Fruit fly (Drosophila melanogaster) Kc167 (cell line): ENCODE measurements around the gene gish.

Experiments
- Sin3A ChIP-seq: fragments of >200 bp; optimal IDR thresholded peaks from 2 replicates; lab custom pipeline; 2018; ENCODE audit warnings: missing external identifiers
- h ChIP-seq: fragments of >200 bp; optimal IDR thresholded peaks from 3 replicates; lab custom pipeline; 2018; ENCODE audit warnings: missing external identifiers
- insv ChIP-seq: fragments of >200 bp; optimal IDR thresholded peaks from 3 replicates; lab custom pipeline; 2018; ENCODE audit warnings: missing external identifiers
- psq ChIP-seq: fragments of >200 bp; optimal IDR thresholded peaks from 2 replicates; lab custom pipeline; 2017; ENCODE audit warnings: missing external identifiers

- TF ChIP-seq Sin3A (lab: Kevin White, UChicago) (no peak), h (lab: Kevin White, UChicago) (no peak), insv (no peak), psq (no peak)
Measured at dm6 chr3R:16236713-16237641, 35.3 kb upstream of the gish start.
